Fruit fly (Drosophila melanogaster) whole organism, adult: ENCODE data around the gene Grip163.

Source experiments
- CG11617 ChIP-seq: fragments of 200-800 bp; sonication (Bioruptor generic); optimal IDR thresholded peaks from 2 replicates; lab custom pipeline; 2017; ENCODE audit warnings: mild to moderate bottlenecking, missing biosample characterization, missing genetic modification reagents, missing genetic modification characterization
- CG12768 ChIP-seq: fragments of 200-800 bp; sonication (Bioruptor generic); optimal IDR thresholded peaks from 2 replicates; lab custom pipeline; 2017; ENCODE audit warnings: missing biosample characterization, missing genetic modification characterization, mild to moderate bottlenecking, moderate library complexity, missing genetic modification reagents
- CG14711 ChIP-seq: fragments of 200-800 bp; sonication (Bioruptor generic); optimal IDR thresholded peaks from 2 replicates; lab custom pipeline; 2018; ENCODE audit warnings: missing biosample characterization, mild to moderate bottlenecking, missing genetic modification characterization, moderate library complexity
- CG1620 ChIP-seq: fragments of 200-800 bp; sonication (Bioruptor generic); optimal IDR thresholded peaks from 2 replicates; lab custom pipeline; 2016; ENCODE audit warnings: missing biosample characterization, missing genetic modification characterization
- CG33017 ChIP-seq: fragments of 200-800 bp; sonication (Bioruptor generic); optimal IDR thresholded peaks from 2 replicates; lab custom pipeline; 2018; ENCODE audit warnings: missing biosample characterization, mild to moderate bottlenecking, missing genetic modification characterization, moderate library complexity
- CG5204 ChIP-seq: fragments of 200-800 bp; sonication (Bioruptor generic); optimal IDR thresholded peaks from 2 replicates; lab custom pipeline; 2016; ENCODE audit warnings: missing biosample characterization, missing genetic modification characterization
- CG7045 ChIP-seq: fragments of 200-800 bp; sonication (Bioruptor generic); optimal IDR thresholded peaks from 2 replicates; lab custom pipeline; 2017; ENCODE audit warnings: missing biosample characterization, mild to moderate bottlenecking, missing genetic modification characterization
- CG7101 ChIP-seq: fragments of 200-800 bp; sonication (Bioruptor generic); optimal IDR thresholded peaks from 2 replicates; lab custom pipeline; 2018; ENCODE audit warnings: missing biosample characterization, mild to moderate bottlenecking, missing genetic modification characterization, moderate library complexity
- Clk ChIP-seq: fragments of 200-800 bp; sonication (Bioruptor generic); optimal IDR thresholded peaks from 2 replicates; lab custom pipeline; 2017; ENCODE audit warnings: missing biosample characterization, missing genetic modification characterization
- Crg-1 ChIP-seq: fragments of 200-800 bp; sonication (Bioruptor generic); optimal IDR thresholded peaks from 2 replicates; lab custom pipeline; 2016; ENCODE audit warnings: missing biosample characterization, missing genetic modification characterization
- Hr96 ChIP-seq: fragments of 200-800 bp; sonication (Bioruptor generic); optimal IDR thresholded peaks from 2 replicates; lab custom pipeline; 2016; ENCODE audit warnings: missing biosample characterization, missing genetic modification characterization
- Mnt ChIP-seq: fragments of 200-800 bp; sonication (Bioruptor generic); optimal IDR thresholded peaks from 2 replicates; lab custom pipeline; 2016; ENCODE audit warnings: missing biosample characterization, mild to moderate bottlenecking, missing genetic modification characterization
- bab1 ChIP-seq: fragments of 200-800 bp; sonication (Bioruptor generic); optimal IDR thresholded peaks from 3 replicates; lab custom pipeline; 2019; ENCODE audit warnings: missing biosample characterization, mild to moderate bottlenecking, missing genetic modification characterization, moderate library complexity
- cic ChIP-seq: fragments of 200-800 bp; sonication (Bioruptor generic); optimal IDR thresholded peaks from 2 replicates; lab custom pipeline; 2017; ENCODE audit warnings: missing biosample characterization, mild to moderate bottlenecking, missing genetic modification characterization, moderate library complexity
- cnc ChIP-seq, 2 experiments: fragments of >200 bp; optimal IDR thresholded peaks; 2 replicates each; lab custom pipeline; 2017
- kay ChIP-seq: fragments of 200-800 bp; sonication (Bioruptor generic); peaks from one replicate; lab custom pipeline; 2016; ENCODE audit warnings: missing biosample characterization, missing genetic modification characterization, borderline replicate concordance
- ovo ChIP-seq: fragments of 200-800 bp; sonication (Bioruptor generic); optimal IDR thresholded peaks from 2 replicates; lab custom pipeline; 2016; ENCODE audit warnings: missing biosample characterization, missing genetic modification characterization
- pad ChIP-seq: fragments of 200-800 bp; sonication (Bioruptor generic); optimal IDR thresholded peaks from 3 replicates; lab custom pipeline; 2017; ENCODE audit warnings: missing biosample characterization, missing genetic modification characterization, mild to moderate bottlenecking, moderate library complexity, missing genetic modification reagents
- tj ChIP-seq: fragments of 200-800 bp; sonication (Bioruptor generic); optimal IDR thresholded peaks from 3 replicates; lab custom pipeline; 2017; ENCODE audit warnings: missing biosample characterization, mild to moderate bottlenecking, missing genetic modification characterization, moderate library complexity
- toe ChIP-seq: fragments of 200-800 bp; sonication (Bioruptor generic); optimal IDR thresholded peaks from 2 replicates; lab custom pipeline; 2016; ENCODE audit warnings: missing biosample characterization, missing genetic modification characterization

The Grip163 gene

DNA sequence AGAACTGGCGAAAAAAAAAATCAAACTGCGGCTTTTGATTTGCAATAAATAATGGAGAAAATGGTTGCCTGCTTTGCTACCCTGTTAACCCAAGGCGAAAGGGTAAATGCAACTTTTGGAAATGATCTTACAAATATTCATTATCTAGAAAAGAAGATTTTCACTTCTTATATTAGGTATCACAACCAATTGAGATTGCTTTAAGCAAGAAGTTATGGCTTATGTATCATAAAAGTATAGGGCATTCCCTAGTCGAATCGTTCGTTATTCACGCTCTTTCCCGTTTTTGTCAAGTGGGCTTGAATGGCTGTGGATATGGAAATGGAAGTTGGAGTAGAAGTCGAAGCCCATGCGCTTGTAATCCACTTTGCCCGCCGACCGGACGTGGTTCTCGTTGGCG, 32.6 kb upstream of the Grip163 start:
- TF ChIP-seq Crg-1 (GFP tag; lab: Kevin White, UChicago): no peak
- TF ChIP-seq bab1: peak; percentile 20

DNA sequence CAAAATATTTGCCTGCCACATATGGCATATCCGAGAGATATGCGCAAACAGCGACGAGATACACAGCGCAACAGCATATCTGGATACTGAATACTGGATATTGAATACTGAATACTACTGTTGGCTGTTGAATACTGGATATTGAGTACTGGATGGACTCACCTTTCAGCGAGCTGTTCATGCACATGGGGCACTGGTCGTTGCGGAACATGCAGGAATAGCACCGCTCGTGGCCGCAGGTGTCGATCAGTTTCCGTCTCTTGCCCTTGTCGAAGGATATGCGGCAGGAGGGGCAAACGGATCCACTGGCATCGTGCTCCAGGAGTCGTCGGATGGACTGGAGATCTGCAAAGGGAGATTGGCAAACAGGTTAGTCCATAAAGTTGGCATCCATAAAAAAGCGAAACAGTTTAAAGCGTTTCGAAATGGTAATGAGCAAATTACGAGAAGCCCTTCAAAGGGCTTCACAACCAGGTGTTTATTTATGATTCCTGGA, 30.6 kb upstream of the Grip163 start:
- peak; percentile 18 for TF ChIP-seq kay (GFP tag; lab: Kevin White, UChicago)
- no peak for TF ChIP-seq cnc (optimal IDR thresholded peaks at IDR 0.05; lab: Kevin White, UChicago)

DNA sequence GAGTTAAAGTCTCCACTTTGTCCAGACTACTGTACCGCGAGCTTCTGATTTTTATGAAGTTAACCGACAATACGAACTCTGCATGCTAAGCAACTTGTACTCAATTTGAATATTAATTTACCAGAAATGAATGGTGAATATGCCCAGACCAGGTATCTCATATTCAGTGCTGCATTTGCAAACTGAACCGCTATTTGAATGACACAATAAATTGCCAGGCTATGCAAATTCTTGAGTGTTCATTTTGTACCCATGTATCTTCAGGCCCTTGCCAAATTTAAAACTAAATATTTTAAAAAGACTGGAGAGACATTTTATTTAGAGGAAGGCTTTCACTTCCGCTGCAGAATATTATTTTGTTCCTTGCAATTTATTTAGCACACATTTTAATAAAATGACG, 30.0 kb upstream of the Grip163 start:
- TF ChIP-seq tj (GFP tag; lab: Kevin White, UChicago) (peak; percentile 92), CG7045 (GFP tag; lab: Kevin White, UChicago) (no peak), ovo (GFP tag; lab: Kevin White, UChicago) (no peak)

DNA sequence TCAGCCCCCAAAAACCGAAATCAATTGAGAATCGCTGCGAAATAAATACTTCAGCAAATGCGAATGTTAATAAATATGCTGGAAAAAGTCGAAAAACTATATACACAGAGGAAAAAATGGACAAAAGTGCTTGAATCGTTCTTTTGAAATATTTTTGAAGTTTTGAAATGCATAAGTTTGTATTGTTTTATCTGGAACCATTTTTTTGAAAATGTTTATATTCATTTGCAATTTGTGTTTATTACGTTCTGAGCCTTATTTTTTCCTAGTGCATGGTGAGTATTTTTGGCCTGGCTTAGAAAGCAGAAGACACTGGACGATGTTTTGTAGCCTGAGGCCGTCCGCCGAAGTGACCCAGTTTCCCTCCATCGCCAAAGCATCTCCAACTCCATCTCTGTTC, 27.0 kb upstream of the Grip163 start:
- TF ChIP-seq ovo (GFP tag; lab: Kevin White, UChicago) (no peak), CG7045 (GFP tag; lab: Kevin White, UChicago) (no peak), CG14711 (no peak), CG5204 (GFP tag; lab: Kevin White, UChicago) (no peak), Crg-1 (GFP tag; lab: Kevin White, UChicago) (no peak), cic (GFP tag; lab: Kevin White, UChicago) (no peak), CG7101 (tag; lab: Kevin White, UChicago) (no peak), kay (GFP tag; lab: Kevin White, UChicago) (no peak), Hr96 (GFP tag; lab: Kevin White, UChicago) (no peak), bab1 (no peak), CG1620 (GFP tag; lab: Kevin White, UChicago) (no peak), cnc (optimal IDR thresholded peaks at IDR 0.05; lab: Kevin White, UChicago) (no peak), tj (GFP tag; lab: Kevin White, UChicago) (no peak), CG11617 (no peak)

DNA sequence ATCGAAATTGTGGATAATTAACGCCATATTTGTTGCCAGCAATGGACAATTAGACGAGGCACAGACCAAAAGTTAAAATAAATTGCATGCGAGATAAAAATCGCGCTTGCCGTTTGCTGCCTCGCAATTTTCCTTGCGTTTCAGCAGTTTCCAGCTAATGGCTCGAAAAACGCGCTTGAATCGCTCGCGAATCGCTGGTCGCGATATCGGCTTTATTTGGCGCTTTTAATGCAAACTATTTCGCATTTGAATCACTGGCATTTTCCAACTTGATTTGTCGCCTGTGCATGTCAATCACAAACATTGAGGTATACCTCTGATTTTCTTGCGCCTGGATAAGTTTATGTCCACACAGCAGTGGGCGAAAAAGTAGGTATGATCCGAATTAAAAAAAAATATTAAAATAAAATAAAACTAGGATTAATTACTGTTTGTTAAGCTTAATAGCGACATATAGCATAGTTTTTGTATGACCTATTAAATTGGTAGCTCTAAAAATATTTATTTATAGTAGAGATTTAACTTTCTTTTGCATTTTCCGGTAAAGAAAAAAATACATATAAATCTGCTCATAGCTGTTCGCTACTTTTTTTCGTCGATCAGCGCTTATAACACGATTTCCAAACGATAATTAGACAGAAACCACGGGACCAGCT, 25.3 kb upstream of the Grip163 start:
- TF ChIP-seq CG1620 (GFP tag; lab: Kevin White, UChicago) (no peak), Crg-1 (GFP tag; lab: Kevin White, UChicago) (no peak), bab1 (no peak), pad (GFP tag; lab: Kevin White, UChicago) (no peak), CG14711 (no peak), CG11617 (no peak), CG7101 (tag; lab: Kevin White, UChicago) (no peak), kay (GFP tag; lab: Kevin White, UChicago) (no peak), CG7045 (GFP tag; lab: Kevin White, UChicago) (no peak), cnc (optimal IDR thresholded peaks at IDR 0.05; lab: Kevin White, UChicago) (no peak), CG33017 (tag; lab: Kevin White, UChicago) (no peak), tj (GFP tag; lab: Kevin White, UChicago) (no peak), toe (GFP tag; lab: Kevin White, UChicago) (no peak), CG5204 (GFP tag; lab: Kevin White, UChicago) (no peak), Clk (no peak), Hr96 (GFP tag; lab: Kevin White, UChicago) (no peak), cic (GFP tag; lab: Kevin White, UChicago) (no peak), ovo (GFP tag; lab: Kevin White, UChicago) (no peak), CG12768 (GFP tag; lab: Kevin White, UChicago) (no peak), Mnt (GFP tag; lab: Kevin White, UChicago) (no peak)

DNA sequence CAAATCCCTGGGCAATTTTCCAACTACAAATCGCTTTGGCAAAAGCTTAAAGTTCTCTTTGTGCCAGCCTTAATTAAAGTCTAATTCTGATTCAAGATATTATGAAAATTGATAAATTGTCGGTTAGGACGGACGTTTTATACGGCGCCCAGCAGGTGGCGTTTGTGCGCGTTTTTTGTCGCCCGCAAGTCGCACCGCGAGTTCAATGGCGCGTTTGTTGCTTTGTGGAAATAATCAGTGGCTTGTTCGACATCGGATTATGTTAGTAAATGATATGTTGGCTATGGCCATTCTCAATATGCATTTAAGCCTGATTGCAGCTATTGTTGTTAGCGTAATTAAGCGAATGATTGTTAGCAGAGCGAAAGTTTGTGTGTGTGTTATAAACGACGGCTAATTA, 24.0 kb upstream of the Grip163 start:
- TF ChIP-seq pad (GFP tag; lab: Kevin White, UChicago): no peak
- TF ChIP-seq kay (GFP tag; lab: Kevin White, UChicago): peak; percentile 59

DNA sequence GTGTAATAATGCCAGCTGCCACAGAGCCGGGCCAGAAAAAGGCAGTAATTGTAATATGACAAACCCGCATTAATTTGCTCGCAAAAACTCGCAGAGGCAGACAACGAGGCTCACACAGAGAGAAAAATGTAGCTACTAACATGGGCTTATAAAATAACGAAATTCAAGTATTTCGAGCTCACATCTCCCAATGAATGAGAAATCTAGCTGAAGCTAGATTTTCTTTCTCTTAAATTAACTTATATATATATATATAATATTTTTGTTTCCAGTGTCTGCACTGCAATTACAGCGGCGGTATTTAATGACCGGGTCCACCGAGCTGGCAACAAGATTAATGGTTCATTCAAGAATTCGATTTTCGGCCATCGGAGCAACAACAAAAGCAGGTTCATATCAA, 18.2 kb upstream of the Grip163 start:
- TF ChIP-seq kay (GFP tag; lab: Kevin White, UChicago) (no peak), CG1620 (GFP tag; lab: Kevin White, UChicago) (no peak), CG14711 (no peak), CG12768 (GFP tag; lab: Kevin White, UChicago) (no peak), CG11617 (no peak), Hr96 (GFP tag; lab: Kevin White, UChicago) (no peak)

DNA sequence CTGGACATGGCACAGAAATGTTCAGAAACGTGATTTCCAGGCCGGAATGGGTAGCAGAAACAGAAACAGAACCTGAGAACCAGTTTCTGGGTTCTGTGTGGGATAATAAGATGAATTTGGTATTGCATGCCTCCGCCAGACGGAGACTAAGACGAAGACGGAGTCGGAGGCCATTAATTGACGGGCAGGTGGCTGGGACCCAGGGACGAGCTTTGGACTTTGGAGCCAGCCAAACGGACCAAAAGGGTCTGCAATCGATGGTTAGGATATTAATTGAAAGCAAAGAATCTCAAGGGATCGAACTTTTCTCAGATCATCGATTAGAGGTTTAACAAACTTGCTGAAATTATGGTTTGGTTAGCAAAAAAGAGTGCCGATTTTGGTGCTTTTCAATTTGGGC, 16.3 kb upstream of the Grip163 start:
- TF ChIP-seq CG7045 (GFP tag; lab: Kevin White, UChicago) (no peak), bab1 (no peak), toe (GFP tag; lab: Kevin White, UChicago) (no peak), ovo (GFP tag; lab: Kevin White, UChicago) (no peak), tj (GFP tag; lab: Kevin White, UChicago) (no peak), cic (GFP tag; lab: Kevin White, UChicago) (no peak), CG11617 (no peak), pad (GFP tag; lab: Kevin White, UChicago) (no peak), CG5204 (GFP tag; lab: Kevin White, UChicago) (no peak), Hr96 (GFP tag; lab: Kevin White, UChicago) (no peak), Mnt (GFP tag; lab: Kevin White, UChicago) (no peak), CG12768 (GFP tag; lab: Kevin White, UChicago) (no peak), CG14711 (no peak), Crg-1 (GFP tag; lab: Kevin White, UChicago) (no peak), Clk (no peak), cnc (optimal IDR thresholded peaks at IDR 0.05; lab: Kevin White, UChicago) (no peak)
